Fruit fly (Drosophila melanogaster): Measurements from ENCODE around the gene Traf6.

Gene Traf6

dm6 chrX:8125224-8125649, 31.9 kb downstream of the Traf6 start (continued):
- no peak for TF ChIP-seq Hr38 (GFP tag; optimal IDR thresholded peaks at IDR 0.05)
- TF ChIP-seq fd85E (GFP tag; optimal IDR thresholded peaks at IDR 0.05), result no peak
- TF ChIP-seq CG6854 (GFP tag; optimal IDR thresholded peaks at IDR 0.05), result no peak
- TF ChIP-seq Hr39 (GFP tag; optimal IDR thresholded peaks at IDR 0.05), result no peak
- no peak for TF ChIP-seq CG16779 (tag; optimal IDR thresholded peaks at IDR 0.05)
- TF ChIP-seq CG10631 (GFP tag; optimal IDR thresholded peaks at IDR 0.05), result peak; percentile 23
- no peak for TF ChIP-seq fkh (GFP tag; optimal IDR thresholded peaks at IDR 0.05)
- peak; percentile 3 for TF ChIP-seq CG3919 (GFP tag; optimal IDR thresholded peaks at IDR 0.05)
- TF ChIP-seq CG8319 (GFP tag; optimal IDR thresholded peaks at IDR 0.05), result no peak
- peak; percentile 60 for TF ChIP-seq CG4318 (GFP tag; optimal IDR thresholded peaks at IDR 0.05)
- no peak for TF ChIP-seq CG34406 (GFP tag; optimal IDR thresholded peaks at IDR 0.05)
- no peak for TF ChIP-seq Sox102F (GFP tag; optimal IDR thresholded peaks at IDR 0.05)

dm6 chrX:8122834-8123233, 34.4 kb downstream of the Traf6 start:
- TF ChIP-seq CG16779 (tag; optimal IDR thresholded peaks at IDR 0.05) (no peak), net (GFP tag; optimal IDR thresholded peaks at IDR 0.05) (peak; percentile 63), Hr4 (GFP tag; optimal IDR thresholded peaks at IDR 0.05) (peak; percentile 76), Hr38 (GFP tag; optimal IDR thresholded peaks at IDR 0.05) (no peak), Blimp-1 (GFP tag; optimal IDR thresholded peaks at IDR 0.05) (no peak), pdm3 (GFP tag; optimal IDR thresholded peaks at IDR 0.05) (peak; percentile 56), CG8632 (GFP tag; optimal IDR thresholded peaks at IDR 0.05) (peak; percentile 4), CG32006 (GFP tag; optimal IDR thresholded peaks at IDR 0.05) (peak; percentile 85), CG11294 (GFP tag; IDR thresholded peaks at IDR 0.05) (no peak), Gug (GFP tag; IDR thresholded peaks at IDR 0.05) (no peak), vri (GFP tag; optimal IDR thresholded peaks at IDR 0.05) (no peak), CG8319 (GFP tag; optimal IDR thresholded peaks at IDR 0.05) (no peak), CG11902 (GFP tag; optimal IDR thresholded peaks at IDR 0.05) (peak; percentile 5), Lpt (GFP tag; optimal IDR thresholded peaks at IDR 0.05) (peak; percentile 54), Eip93F (GFP tag; optimal IDR thresholded peaks at IDR 0.05) (no peak), ss (GFP tag; optimal IDR thresholded peaks at IDR 0.05) (peak; percentile 67 to 78), svp (GFP tag) (no peak), fd85E (GFP tag; optimal IDR thresholded peaks at IDR 0.05) (no peak), dac (GFP tag; optimal IDR thresholded peaks at IDR 0.05) (peak; percentile 47), CG3919 (GFP tag; optimal IDR thresholded peaks at IDR 0.05) (peak; percentile 53), Hr39 (GFP tag; optimal IDR thresholded peaks at IDR 0.05) (peak; percentile 6), Ets96B (tag; optimal IDR thresholded peaks at IDR 0.05) (peak; percentile 17), CG6276 (GFP tag; optimal IDR thresholded peaks at IDR 0.05) (peak; percentile 66), CG10669 (GFP tag; optimal IDR thresholded peaks at IDR 0.05) (peak; percentile 40), CG6792 (GFP tag; optimal IDR thresholded peaks at IDR 0.05) (peak; percentile 25), CG31627 (GFP tag; optimal IDR thresholded peaks at IDR 0.05) (no peak), CG11762 (GFP tag; optimal IDR thresholded peaks at IDR 0.05; ENCODE audit: insufficient read depth) (peak; percentile 20), CG3032 (tag; optimal IDR thresholded peaks at IDR 0.05) (peak; percentile 46), CG4318 (GFP tag; optimal IDR thresholded peaks at IDR 0.05) (peak; percentile 57), Met (GFP tag; optimal IDR thresholded peaks at IDR 0.05) (no peak), topi (GFP tag; optimal IDR thresholded peaks at IDR 0.05) (peak; percentile 15), CG9139 (GFP tag; optimal IDR thresholded peaks at IDR 0.05) (no peak), Eip75B (GFP tag; optimal IDR thresholded peaks at IDR 0.05) (peak; percentile 28), CG15336 (GFP tag; IDR thresholded peaks at IDR 0.05) (peak; percentile 76), CG7368 (GFP tag; optimal IDR thresholded peaks at IDR 0.05) (peak; percentile 22), eg (GFP tag; IDR thresholded peaks at IDR 0.05) (peak; percentile 62), achi (GFP tag; optimal IDR thresholded peaks at IDR 0.05) (peak; percentile 34), Ets21C (GFP tag; optimal IDR thresholded peaks at IDR 0.05) (no peak), Eip78C (GFP tag) (peak; percentile 92), CG6163 (GFP tag; IDR thresholded peaks at IDR 0.05) (peak; percentile 66; the same call in 2 of the 3 replicates), cyc (GFP tag; optimal IDR thresholded peaks at IDR 0.05) (no peak), acj6 (GFP tag; optimal IDR thresholded peaks at IDR 0.05) (peak; percentile 34), Sox15 (GFP tag; optimal IDR thresholded peaks at IDR 0.05) (peak; percentile 0), CG1621 (tag; optimal IDR thresholded peaks at IDR 0.05) (no peak), lz (GFP tag; optimal IDR thresholded peaks at IDR 0.05) (no peak), Sox102F (GFP tag; optimal IDR thresholded peaks at IDR 0.05) (no peak)
